Fruit fly (Drosophila melanogaster) whole organism, embryonic: ENCODE data around the gene twr.

ENCODE experiments used
- Bdp1 ChIP-seq: fragments of 200-800 bp; sonication (Bioruptor generic); optimal IDR thresholded peaks from 3 replicates; lab custom pipeline; 2016; ENCODE audit warnings: missing biosample characterization, missing genetic modification characterization
- CG12659 ChIP-seq: fragments of 200-800 bp; sonication (Bioruptor generic); optimal IDR thresholded peaks from 3 replicates; lab custom pipeline; 2017; ENCODE audit warnings: mild to moderate bottlenecking, missing biosample characterization, missing genetic modification reagents, missing genetic modification characterization
- CG15269 ChIP-seq: fragments of 200-800 bp; sonication (Bioruptor generic); optimal IDR thresholded peaks from 2 replicates; lab custom pipeline; 2018; ENCODE audit warnings: missing biosample characterization, mild to moderate bottlenecking, missing genetic modification characterization, moderate library complexity
- CG15479 ChIP-seq: fragments of 200-800 bp; sonication (Bioruptor generic); optimal IDR thresholded peaks from 3 replicates; lab custom pipeline; 2019; ENCODE audit warnings: missing biosample characterization, mild to moderate bottlenecking, missing genetic modification characterization, moderate library complexity
- CG1647 ChIP-seq: fragments of 200-800 bp; sonication (Bioruptor generic); optimal IDR thresholded peaks from 3 replicates; lab custom pipeline; 2016; ENCODE audit warnings: missing biosample characterization, missing genetic modification characterization
- CG17328 ChIP-seq: fragments of 200-800 bp; sonication (Bioruptor generic); IDR thresholded peaks from 2 replicates; pipeline ENCODE4 v1.3.6; 2022; ENCODE audit warnings: missing biosample characterization, missing genetic modification characterization
- CG1832 ChIP-seq: fragments of 200-800 bp; sonication (Bioruptor generic); optimal IDR thresholded peaks from 2 replicates; lab custom pipeline; 2017; ENCODE audit warnings: missing biosample characterization, mild to moderate bottlenecking, missing genetic modification characterization, inconsistent platforms
- CG30403 ChIP-seq: fragments of 200-800 bp; sonication (Bioruptor generic); optimal IDR thresholded peaks from 3 replicates; lab custom pipeline; 2016; ENCODE audit warnings: missing biosample characterization, missing genetic modification characterization
- CG30431 ChIP-seq: fragments of 200-800 bp; sonication (Bioruptor generic); optimal IDR thresholded peaks from 2 replicates; lab custom pipeline; 2017; ENCODE audit warnings: missing biosample characterization, missing genetic modification characterization
- CG3281 ChIP-seq: fragments of 200-800 bp; sonication (Bioruptor generic); optimal IDR thresholded peaks from 3 replicates; lab custom pipeline; 2017; ENCODE audit warnings: missing biosample characterization, mild to moderate bottlenecking, missing genetic modification characterization
- CG4404 ChIP-seq: fragments of 200-800 bp; sonication (Bioruptor generic); IDR thresholded peaks from 2 replicates; pipeline ENCODE4 v1.3.6; 2022; ENCODE audit warnings: missing biosample characterization, missing genetic modification characterization
- CG5953 ChIP-seq: fragments of 200-800 bp; sonication (Bioruptor generic); IDR thresholded peaks from 2 replicates; pipeline ENCODE4 v1.3.6; 2022; ENCODE audit warnings: missing biosample characterization, missing genetic modification characterization
- CG6689 ChIP-seq: fragments of 200-800 bp; sonication (Bioruptor generic); IDR thresholded peaks from 2 replicates; pipeline ENCODE4 v1.3.6; 2022; ENCODE audit warnings: missing biosample characterization, missing genetic modification characterization
- CG6791 ChIP-seq: fragments of 200-800 bp; sonication (Bioruptor generic); IDR thresholded peaks from 3 replicates; pipeline ENCODE4 v1.3.6; 2022; ENCODE audit warnings: missing biosample characterization, missing genetic modification characterization; ENCODE audit not compliant: partially characterized antibody
- CG7963 ChIP-seq: fragments of 200-800 bp; sonication (Bioruptor generic); IDR thresholded peaks from 3 replicates; pipeline ENCODE4 v1.3.6; 2022; ENCODE audit warnings: missing biosample characterization, missing genetic modification characterization; ENCODE audit not compliant: partially characterized antibody
- CG7987 ChIP-seq: fragments of 200-800 bp; sonication (Bioruptor generic); optimal IDR thresholded peaks from 2 replicates; lab custom pipeline; 2018; ENCODE audit warnings: missing biosample characterization, mild to moderate bottlenecking, missing genetic modification characterization, moderate library complexity
- CG9817 ChIP-seq: fragments of 200-800 bp; sonication (Bioruptor generic); optimal IDR thresholded peaks from 2 replicates; lab custom pipeline; 2018; ENCODE audit warnings: missing biosample characterization, mild to moderate bottlenecking, missing genetic modification characterization, moderate library complexity
- Camta ChIP-seq: fragments of 200-800 bp; sonication (Bioruptor generic); optimal IDR thresholded peaks from 2 replicates; lab custom pipeline; 2016; ENCODE audit warnings: missing biosample characterization, missing genetic modification characterization
- Chrac-16 ChIP-seq: fragments of 200-800 bp; sonication (Bioruptor generic); optimal IDR thresholded peaks from 3 replicates; lab custom pipeline; 2016; ENCODE audit warnings: missing biosample characterization, missing genetic modification characterization
- CkIIα-i1 ChIP-seq: fragments of 200-800 bp; sonication (Bioruptor generic); IDR thresholded peaks from 2 replicates; pipeline ENCODE4 v1.3.6; 2022; ENCODE audit warnings: missing biosample characterization, missing genetic modification characterization
- D19B ChIP-seq: fragments of 200-800 bp; sonication (Bioruptor generic); optimal IDR thresholded peaks from 2 replicates; lab custom pipeline; 2017; ENCODE audit warnings: missing biosample characterization, mild to moderate bottlenecking, missing genetic modification characterization
- GATAe ChIP-seq: fragments of 200-800 bp; sonication (Bioruptor generic); conservative IDR thresholded peaks from 2 replicates; pipeline ENCODE4 v1.3.6; 2022; ENCODE audit warnings: missing biosample characterization, missing genetic modification characterization
- HHEX ChIP-seq: fragments of 200-800 bp; sonication (Bioruptor generic); optimal IDR thresholded peaks from 3 replicates; lab custom pipeline; 2017; ENCODE audit warnings: missing biosample characterization, mild to moderate bottlenecking, missing genetic modification characterization, missing genetic modification reagents
- HLHmδ ChIP-seq: fragments of 200-800 bp; sonication (Bioruptor generic); optimal IDR thresholded peaks from 2 replicates; lab custom pipeline; 2018; ENCODE audit warnings: missing biosample characterization, mild to moderate bottlenecking, missing genetic modification characterization, moderate library complexity
- Hey ChIP-seq: fragments of 200-800 bp; sonication (Bioruptor generic); optimal IDR thresholded peaks from 3 replicates; lab custom pipeline; 2018; ENCODE audit warnings: missing biosample characterization, mild to moderate bottlenecking, missing genetic modification characterization
- Hr3 ChIP-seq: fragments of 200-800 bp; sonication (Bioruptor generic); optimal IDR thresholded peaks from 3 replicates; lab custom pipeline; 2016; ENCODE audit warnings: missing biosample characterization, missing genetic modification characterization
- Lim3 ChIP-seq: fragments of 200-800 bp; sonication (Bioruptor generic); IDR thresholded peaks from 2 replicates; pipeline ENCODE4 v1.3.6; 2022; ENCODE audit warnings: missing biosample characterization, missing genetic modification characterization
- MESR4 ChIP-seq: fragments of 200-800 bp; sonication (Bioruptor generic); optimal IDR thresholded peaks from 2 replicates; lab custom pipeline; 2018; ENCODE audit warnings: missing biosample characterization, mild to moderate bottlenecking, missing genetic modification characterization, moderate library complexity
- NFAT ChIP-seq: fragments of 200-800 bp; sonication (Bioruptor generic); IDR thresholded peaks from 2 replicates; pipeline ENCODE4 v1.3.6; 2022; ENCODE audit warnings: missing biosample characterization, missing genetic modification characterization
- Nf-YA ChIP-seq: fragments of 200-800 bp; sonication (Bioruptor generic); IDR thresholded peaks from 2 replicates; pipeline ENCODE4 v1.3.6; 2022; ENCODE audit warnings: missing biosample characterization, missing genetic modification characterization
- Taf1 ChIP-seq: fragments of 200-800 bp; sonication (Bioruptor generic); IDR thresholded peaks from 2 replicates; pipeline ENCODE4 v1.3.6; 2022; ENCODE audit warnings: missing biosample characterization, missing genetic modification characterization
- Vsx1 ChIP-seq: fragments of 200-800 bp; sonication (Bioruptor generic); optimal IDR thresholded peaks from 2 replicates; lab custom pipeline; 2017; ENCODE audit warnings: missing biosample characterization, mild to moderate bottlenecking, missing genetic modification characterization, missing genetic modification reagents
- bbx ChIP-seq: fragments of 200-800 bp; sonication (Bioruptor generic); IDR thresholded peaks from 2 replicates; pipeline ENCODE4 v1.3.6; 2022; ENCODE audit warnings: missing biosample characterization, missing genetic modification characterization; ENCODE audit not compliant: partially characterized antibody
- bigmax ChIP-seq: fragments of 200-800 bp; sonication (Bioruptor generic); optimal IDR thresholded peaks from 2 replicates; lab custom pipeline; 2018; ENCODE audit warnings: missing biosample characterization, mild to moderate bottlenecking, missing genetic modification characterization
- btn ChIP-seq: fragments of 200-800 bp; sonication (Bioruptor generic); optimal IDR thresholded peaks from 2 replicates; lab custom pipeline; 2016; ENCODE audit warnings: missing biosample characterization, missing genetic modification characterization
- cas ChIP-seq: fragments of 200-800 bp; sonication (Bioruptor generic); IDR thresholded peaks from 2 replicates; pipeline ENCODE4 v1.3.6; 2022; ENCODE audit warnings: missing biosample characterization, missing genetic modification characterization
- cato ChIP-seq: fragments of 200-800 bp; sonication (Bioruptor generic); optimal IDR thresholded peaks from 2 replicates; lab custom pipeline; 2016; ENCODE audit warnings: missing biosample characterization, missing genetic modification characterization, borderline replicate concordance
- gcm ChIP-seq: fragments of 200-800 bp; sonication (Bioruptor generic); optimal IDR thresholded peaks from 2 replicates; lab custom pipeline; 2019; ENCODE audit warnings: missing biosample characterization, mild to moderate bottlenecking, missing genetic modification characterization, moderate library complexity
- gcm2 ChIP-seq: fragments of 200-800 bp; sonication (Bioruptor generic); optimal IDR thresholded peaks from 2 replicates; lab custom pipeline; 2016; ENCODE audit warnings: missing biosample characterization, missing genetic modification characterization
- hb ChIP-seq: fragments of 200-800 bp; sonication (Bioruptor generic); IDR thresholded peaks from 3 replicates; pipeline ENCODE4 v1.3.6; 2022; ENCODE audit warnings: missing biosample characterization, missing genetic modification characterization; ENCODE audit not compliant: partially characterized antibody
- kay ChIP-seq: fragments of 200-800 bp; sonication (Bioruptor generic); optimal IDR thresholded peaks from 2 replicates; lab custom pipeline; 2016; ENCODE audit warnings: missing biosample characterization, missing genetic modification characterization
- lab ChIP-seq: fragments of 200-800 bp; sonication (Bioruptor generic); optimal IDR thresholded peaks from 3 replicates; lab custom pipeline; 2017; ENCODE audit warnings: missing biosample characterization, missing genetic modification characterization, mild to moderate bottlenecking, moderate library complexity, missing genetic modification reagents
- lmd ChIP-seq: fragments of 200-800 bp; sonication (Bioruptor generic); IDR thresholded peaks from 2 replicates; pipeline ENCODE4 v1.3.6; 2022; ENCODE audit warnings: missing biosample characterization, missing genetic modification characterization
- luna ChIP-seq: fragments of 200-800 bp; sonication (Bioruptor generic); optimal IDR thresholded peaks from 2 replicates; lab custom pipeline; 2016; ENCODE audit warnings: missing biosample characterization, missing genetic modification characterization
- pho ChIP-seq: fragments of 200-800 bp; sonication (Bioruptor generic); optimal IDR thresholded peaks from 2 replicates; lab custom pipeline; 2016; ENCODE audit warnings: missing biosample characterization, missing genetic modification characterization
- repo ChIP-seq: fragments of 200-800 bp; sonication (Bioruptor generic); optimal IDR thresholded peaks from 2 replicates; lab custom pipeline; 2016; ENCODE audit warnings: missing biosample characterization, missing genetic modification characterization
- sisA ChIP-seq: fragments of 200-800 bp; sonication (Bioruptor generic); IDR thresholded peaks from 2 replicates; pipeline ENCODE4 v1.3.6; 2022; ENCODE audit warnings: missing biosample characterization, missing genetic modification characterization
- sqz ChIP-seq: fragments of 200-800 bp; sonication (Bioruptor generic); optimal IDR thresholded peaks from 3 replicates; lab custom pipeline; 2018; ENCODE audit warnings: missing biosample characterization, mild to moderate bottlenecking, missing genetic modification characterization
- tin ChIP-seq: fragments of 200-800 bp; sonication (Bioruptor generic); optimal IDR thresholded peaks from 3 replicates; lab custom pipeline; 2016; ENCODE audit warnings: missing biosample characterization, missing genetic modification characterization
- trem ChIP-seq: fragments of 200-800 bp; optimal IDR thresholded peaks from 3 replicates; lab custom pipeline; 2019; ENCODE audit warnings: missing biosample characterization, mild to moderate bottlenecking, missing genetic modification characterization, moderate library complexity
- tx ChIP-seq: fragments of 200-800 bp; sonication (Bioruptor generic); optimal IDR thresholded peaks from 2 replicates; lab custom pipeline; 2016; ENCODE audit warnings: missing biosample characterization, missing genetic modification characterization
- usp ChIP-seq: fragments of >200 bp; optimal IDR thresholded peaks from 2 replicates; lab custom pipeline; 2017; ENCODE audit warnings: missing biosample characterization, missing genetic modification characterization

The twr gene

dm6 chr3R:6674548-6674947, 16.9 kb downstream of the twr start (continued):
- TF ChIP-seq CG15269 (tag; lab: Kevin White, UChicago) = no peak
- TF ChIP-seq CG1832 = no peak
- TF ChIP-seq CG7963 = no peak
- peak; percentile 23 for TF ChIP-seq trem
- no peak for TF ChIP-seq CG9817 (tag; lab: Kevin White, UChicago)
- TF ChIP-seq tin (GFP tag; lab: Kevin White, UChicago) = peak; percentile 4
- TF ChIP-seq CG12659 (GFP tag; lab: Kevin White, UChicago) = no peak
- TF ChIP-seq CG30431 (GFP tag; lab: Kevin White, UChicago) = no peak
- TF ChIP-seq gcm (GFP tag; lab: Kevin White, UChicago) = peak; percentile 0
- no peak for TF ChIP-seq HHEX (GFP tag; lab: Kevin White, UChicago)
- no peak for TF ChIP-seq lmd
- no peak for TF ChIP-seq cas (GFP tag; lab: Robert Waterston, UW)
- TF ChIP-seq btn = no peak
- no peak for TF ChIP-seq pho (GFP tag; lab: Kevin White, UChicago)
- TF ChIP-seq usp (GFP tag; lab: Kevin White, UChicago) = no peak
- TF ChIP-seq CG30403 = no peak

DNA sequence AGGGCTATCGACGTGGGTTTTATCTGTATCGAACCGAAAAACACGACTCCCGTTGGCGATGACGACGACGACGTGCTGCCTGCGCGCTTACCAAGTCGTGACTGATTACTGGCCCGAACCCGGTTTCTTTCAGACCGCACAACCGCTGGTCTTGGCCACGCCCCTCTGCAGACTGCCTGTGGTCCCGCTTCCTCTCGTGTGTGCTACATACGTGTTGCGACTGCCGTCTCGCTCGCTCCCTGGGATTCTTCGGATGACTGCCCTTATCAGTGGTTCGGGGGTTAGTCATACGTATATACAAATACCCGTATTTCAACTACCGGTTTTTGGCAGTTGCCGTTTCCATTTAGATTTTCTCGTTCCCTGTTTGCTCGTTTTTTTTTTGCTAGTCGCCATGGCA, 20.8 kb downstream of the twr start, which contains the start of gene lab:
Gene lab (minus strand): TSS at position 111 of the 400 bp plus-strand sequence.
- TF ChIP-seq CG7987 (GFP tag; lab: Kevin White, UChicago) (no peak), sisA (no peak), MESR4 (GFP tag; lab: Kevin White, UChicago) (no peak), hb (GFP tag; lab: Robert Waterston, UW) (no peak), NFAT (no peak), CG17328 (GFP tag; lab: Robert Waterston, UW) (no peak), cato (GFP tag; lab: Kevin White, UChicago) (no peak), kay (GFP tag; lab: Kevin White, UChicago) (peak; percentile 76), Taf1 (GFP tag; lab: Robert Waterston, UW) (no peak), Bdp1 (GFP tag; lab: Kevin White, UChicago) (no peak), bbx (GFP tag; lab: Robert Waterston, UW) (0 out of 2 replicates have a peak, but pooled peaks have one; percentile 15), luna (GFP tag; lab: Kevin White, UChicago) (no peak), CG15479 (peak; percentile 61), gcm2 (GFP tag; lab: Kevin White, UChicago) (no peak), bigmax (no peak), CG5953 (no peak), CG1647 (GFP tag; lab: Kevin White, UChicago) (no peak), GATAe (GFP tag; lab: Robert Waterston, UW) (peak; percentile 71), CG3281 (no peak), Nf-YA (GFP tag; lab: Robert Waterston, UW) (peak; percentile 76), lab (peak; percentile 85), CkIIα-i1 (no peak), repo (GFP tag; lab: Kevin White, UChicago) (no peak), CG6689 (GFP tag; lab: Robert Waterston, UW) (no peak), CG4404 (no peak), sqz (GFP tag; lab: Kevin White, UChicago) (peak; percentile 67), HLHmδ (peak; percentile 61), D19B (GFP tag; lab: Kevin White, UChicago) (no peak), CG6791 (GFP tag; lab: Robert Waterston, UW) (no peak; the same call in 2 of the 3 replicates), Lim3 (GFP tag; lab: Robert Waterston, UW) (no peak), Chrac-16 (no peak), tx (GFP tag; lab: Kevin White, UChicago) (no peak), Hr3 (GFP tag; lab: Kevin White, UChicago) (no peak), Hey (tag; lab: Kevin White, UChicago) (no peak), Vsx1 (GFP tag; lab: Kevin White, UChicago) (no peak), Camta (GFP tag; lab: Kevin White, UChicago) (no peak)
